Fruit fly (Drosophila melanogaster) whole organism: ENCODE measurements around the gene CG18135.

Source experiments
- CG8478 ChIP-seq: fragments of >200 bp; optimal IDR thresholded peaks from 2 replicates; lab custom pipeline; 2018; ENCODE audit warnings: inconsistent platforms
- Dll ChIP-seq: fragments of >200 bp; optimal IDR thresholded peaks from 2 replicates; lab custom pipeline; 2017
- EcR ChIP-seq, 2 experiments: fragments of >200 bp; optimal IDR thresholded peaks; 2 replicates each; lab custom pipeline; 2017; ENCODE audit warnings: missing biosample characterization in 2 of 2, missing genetic modification characterization in 2 of 2, missing genetic modification reagents in 2 of 2
- pan ChIP-seq: fragments of >200 bp; optimal IDR thresholded peaks from 2 replicates; lab custom pipeline; 2017
- psq ChIP-seq: fragments of >200 bp; optimal IDR thresholded peaks from 2 replicates; lab custom pipeline; 2017
- usp ChIP-seq: fragments of >200 bp; optimal IDR thresholded peaks from 2 replicates; lab custom pipeline; 2017; ENCODE audit warnings: missing biosample characterization, missing genetic modification characterization, mixed read lengths

The CG18135 gene

DNA sequence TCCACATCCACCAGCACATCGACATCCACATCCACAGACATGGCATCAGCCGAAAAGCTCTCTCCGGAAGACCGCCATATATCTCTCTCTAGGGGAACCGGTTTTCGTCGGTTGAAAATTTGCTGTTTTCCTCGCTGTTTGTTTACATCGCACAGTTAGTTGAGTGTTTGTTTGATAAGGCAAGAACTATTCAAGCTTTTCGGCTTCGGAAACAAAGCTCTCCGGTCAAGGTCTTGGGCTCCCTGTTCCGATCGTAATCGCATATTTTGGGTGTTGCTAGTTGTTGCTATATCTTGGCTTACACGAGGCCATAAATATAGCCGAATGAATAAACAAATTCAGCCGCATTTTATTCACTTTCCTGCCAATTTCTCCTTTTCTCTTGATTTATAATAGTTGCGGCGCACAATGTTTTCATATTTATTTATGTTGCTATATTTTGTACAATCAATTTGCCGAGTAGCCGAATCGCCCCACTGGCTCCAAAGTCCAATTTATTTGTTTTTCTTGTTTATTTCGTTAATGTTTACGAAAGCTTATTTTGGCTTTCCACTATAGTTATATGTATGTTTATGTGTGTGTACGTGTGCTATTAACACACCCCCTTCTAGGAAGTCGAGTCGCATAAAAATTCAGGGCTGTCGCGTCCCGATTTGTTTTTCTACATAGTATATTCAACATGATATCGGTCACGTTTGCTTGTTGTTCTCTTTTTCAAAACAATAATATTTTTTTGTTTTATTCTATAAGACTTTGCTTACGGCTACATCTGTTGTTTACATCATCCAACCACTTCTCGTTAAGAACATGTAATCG is 1.1 kb downstream of the CG18135 start:
- TF ChIP-seq psq = no peak
- TF ChIP-seq pan (lab: Kevin White, UChicago) = no peak
- TF ChIP-seq CG8478 (lab: Kevin White, UChicago) = no peak
- no peak for TF ChIP-seq EcR (GFP tag; optimal IDR thresholded peaks at IDR 0.05; lab: Kevin White, UChicago)
- no peak for TF ChIP-seq usp (GFP tag; lab: Kevin White, UChicago)
- TF ChIP-seq Dll (lab: Kevin White, UChicago) = no peak

DNA sequence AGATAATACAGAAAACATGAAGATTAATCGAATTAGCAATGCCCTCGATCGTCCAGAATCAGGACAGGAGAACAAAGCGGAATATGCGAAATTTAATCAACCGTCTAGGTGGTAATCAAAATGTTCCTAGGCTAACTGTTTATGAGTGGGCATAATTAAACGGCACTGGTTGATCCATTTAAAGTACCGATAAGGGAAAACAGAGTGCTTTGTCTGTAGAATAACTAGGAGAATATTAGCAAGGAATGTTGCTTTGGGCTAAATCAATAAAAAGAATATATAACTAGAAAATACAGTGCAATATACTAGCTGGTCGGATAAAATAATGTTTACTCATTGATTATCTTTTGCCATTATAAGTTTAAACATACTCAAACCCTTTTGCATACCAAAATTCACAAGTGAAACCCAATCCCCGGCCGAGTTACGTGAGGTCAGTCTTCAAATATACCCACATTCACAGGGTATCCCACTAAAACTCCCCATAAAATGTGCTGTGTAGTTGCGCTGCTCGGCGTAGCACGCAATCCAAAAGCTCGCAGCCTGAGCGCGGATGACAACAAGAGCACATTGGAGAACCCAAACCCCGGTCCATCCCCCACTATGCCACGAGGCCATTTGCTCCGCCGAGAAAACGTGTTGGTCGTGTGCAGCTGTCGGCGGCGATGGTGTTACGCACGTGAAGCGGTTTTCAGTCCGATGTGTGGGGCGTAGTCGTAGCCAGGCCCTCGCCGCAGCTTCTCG is 1.9 kb downstream of the CG18135 start:
- TF ChIP-seq usp (GFP tag; lab: Kevin White, UChicago) (no peak), Dll (lab: Kevin White, UChicago) (no peak), EcR (GFP tag; optimal IDR thresholded peaks at IDR 0.05; lab: Kevin White, UChicago) (peak in 1 of 2 experiments; percentile 21), pan (lab: Kevin White, UChicago) (peak; percentile 91), CG8478 (lab: Kevin White, UChicago) (no peak), psq (no peak)

DNA sequence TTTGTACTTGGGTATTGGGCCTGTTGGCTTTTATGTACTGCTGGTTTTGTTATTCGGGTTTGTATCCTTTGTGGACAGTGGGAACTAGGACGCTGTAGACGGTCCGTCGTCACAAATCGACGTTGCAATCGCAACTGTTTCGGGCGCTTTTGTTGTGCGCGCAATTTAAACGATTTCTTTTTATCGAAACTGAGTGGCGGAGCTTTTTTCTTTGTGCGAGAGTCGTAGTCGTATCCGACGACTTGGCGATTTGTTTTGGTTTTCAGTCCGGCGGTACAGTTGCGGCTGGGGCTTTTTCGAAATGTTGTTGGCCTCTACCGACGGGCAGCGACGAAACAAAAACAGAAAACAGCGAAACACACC is 2.4 kb downstream of the CG18135 start:
- TF ChIP-seq Dll (lab: Kevin White, UChicago) = no peak
- no peak for TF ChIP-seq pan (lab: Kevin White, UChicago)
- TF ChIP-seq CG8478 (lab: Kevin White, UChicago) = no peak
- TF ChIP-seq EcR (GFP tag; optimal IDR thresholded peaks at IDR 0.05; lab: Kevin White, UChicago) = no peak
- no peak for TF ChIP-seq usp (GFP tag; lab: Kevin White, UChicago)
- no peak for TF ChIP-seq psq

DNA sequence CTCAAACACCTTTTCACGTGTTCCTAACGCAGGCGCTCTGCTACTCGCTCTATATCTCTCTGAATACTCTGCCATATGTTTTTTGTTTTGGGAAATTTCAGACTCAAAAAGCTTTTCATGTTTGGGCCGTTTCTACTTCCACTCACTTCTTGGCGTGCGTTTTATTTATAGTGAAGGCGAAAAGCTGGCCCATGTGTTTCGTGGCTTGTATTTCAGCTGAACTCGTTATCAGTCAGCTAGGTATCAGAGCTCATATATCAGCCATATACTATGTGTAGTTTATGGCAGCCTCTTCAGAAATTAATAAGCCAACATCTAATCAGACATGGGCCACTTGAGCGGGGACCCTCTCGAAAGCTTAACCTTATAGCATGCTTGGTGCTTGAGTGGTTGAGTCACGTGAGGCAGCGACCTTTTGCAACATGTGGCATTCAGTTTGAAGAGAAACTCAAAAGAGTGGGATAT is 3.5 kb downstream of the CG18135 start:
- TF ChIP-seq pan (lab: Kevin White, UChicago) (no peak), Dll (lab: Kevin White, UChicago) (no peak), EcR (GFP tag; optimal IDR thresholded peaks at IDR 0.05; lab: Kevin White, UChicago) (no peak), psq (no peak), CG8478 (lab: Kevin White, UChicago) (no peak), usp (GFP tag; lab: Kevin White, UChicago) (no peak)

DNA sequence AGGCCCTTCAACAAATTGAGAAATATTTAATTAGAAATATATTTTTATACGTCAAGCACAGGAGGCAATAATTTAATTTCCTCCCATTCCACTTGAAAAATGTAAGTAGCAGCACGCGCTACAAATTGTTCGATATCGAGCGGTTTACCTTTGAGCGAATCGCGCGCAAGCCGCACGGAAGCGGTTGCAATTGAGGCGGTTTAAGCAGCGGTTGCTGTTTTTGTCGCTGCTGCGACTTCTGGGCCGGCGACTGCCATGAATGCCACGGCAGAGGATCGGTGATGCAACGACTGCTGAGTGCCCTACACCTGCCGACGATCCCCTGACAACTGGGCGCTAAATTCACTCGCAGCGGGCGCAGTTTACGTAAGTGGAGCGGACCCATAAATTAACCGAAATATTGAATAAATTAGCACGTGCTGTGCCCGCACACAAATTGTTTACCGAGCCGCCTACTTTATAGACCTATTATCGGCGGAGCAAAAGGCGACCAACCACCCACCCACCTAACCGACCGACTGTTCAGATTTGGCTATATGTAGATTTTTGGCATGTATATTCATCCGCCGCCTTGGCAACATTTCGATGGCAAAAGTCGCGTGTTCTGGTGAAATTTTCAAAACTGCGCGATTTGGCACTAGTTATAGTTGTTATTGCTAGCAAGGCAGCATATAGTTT is 4.4 kb downstream of the CG18135 start:
- no peak for TF ChIP-seq pan (lab: Kevin White, UChicago)
- TF ChIP-seq usp (GFP tag; lab: Kevin White, UChicago) = no peak
- TF ChIP-seq Dll (lab: Kevin White, UChicago) = no peak
- TF ChIP-seq EcR (GFP tag; optimal IDR thresholded peaks at IDR 0.05; lab: Kevin White, UChicago) = no peak
- TF ChIP-seq CG8478 (lab: Kevin White, UChicago) = no peak
- TF ChIP-seq psq = no peak

DNA sequence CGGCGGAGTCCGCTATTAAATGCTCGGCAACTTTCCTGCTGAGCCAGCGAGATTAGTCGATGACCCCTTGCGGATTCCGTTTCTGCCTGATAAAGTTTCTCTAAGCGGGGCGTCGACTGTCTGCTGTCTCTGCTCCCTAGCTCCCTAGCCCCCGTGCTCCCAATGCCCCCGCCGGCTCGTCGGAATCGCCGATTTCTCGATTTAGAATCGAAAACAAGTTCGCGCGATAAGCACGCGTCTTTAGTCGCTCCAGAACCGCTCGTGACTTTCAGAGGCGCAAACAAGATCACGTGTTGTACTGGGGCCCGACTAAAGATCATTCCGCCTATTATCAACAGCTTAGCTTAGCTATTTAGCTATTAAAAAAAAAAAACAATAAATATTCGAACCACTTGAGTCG is 5.3 kb downstream of the CG18135 start:
- no peak for TF ChIP-seq CG8478 (lab: Kevin White, UChicago)
- no peak for TF ChIP-seq pan (lab: Kevin White, UChicago)
- no peak for TF ChIP-seq Dll (lab: Kevin White, UChicago)
- TF ChIP-seq psq = no peak

DNA sequence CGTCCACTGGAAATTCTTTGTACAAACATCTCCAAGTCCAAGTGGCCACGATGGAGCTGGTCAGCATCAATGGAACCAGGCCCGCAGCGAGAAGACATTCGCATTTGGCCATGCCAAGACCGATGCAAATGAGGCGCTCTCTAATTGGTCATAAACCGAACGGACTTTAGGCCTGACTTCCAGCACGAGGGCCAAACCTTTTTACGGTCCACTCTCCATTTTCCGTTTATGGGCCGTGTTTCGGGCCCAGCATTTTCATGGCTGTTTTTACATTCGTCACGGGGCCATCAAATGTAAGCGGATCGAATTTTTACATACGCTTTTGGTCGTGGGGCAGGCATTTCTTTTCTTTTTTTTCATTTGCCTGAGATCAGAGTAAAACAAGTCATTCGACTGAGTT is 8.5 kb downstream of the CG18135 start, which contains the start of gene CG34256:
CG34256 (minus strand) TSS at position 205 of the 400 bp plus-strand sequence.
- TF ChIP-seq EcR (GFP tag; optimal IDR thresholded peaks at IDR 0.05; lab: Kevin White, UChicago) = no peak
- no peak for TF ChIP-seq Dll (lab: Kevin White, UChicago)
- TF ChIP-seq psq = no peak
- TF ChIP-seq CG8478 (lab: Kevin White, UChicago) = no peak
- TF ChIP-seq usp (GFP tag; lab: Kevin White, UChicago) = no peak
- TF ChIP-seq pan (lab: Kevin White, UChicago) = no peak

DNA sequence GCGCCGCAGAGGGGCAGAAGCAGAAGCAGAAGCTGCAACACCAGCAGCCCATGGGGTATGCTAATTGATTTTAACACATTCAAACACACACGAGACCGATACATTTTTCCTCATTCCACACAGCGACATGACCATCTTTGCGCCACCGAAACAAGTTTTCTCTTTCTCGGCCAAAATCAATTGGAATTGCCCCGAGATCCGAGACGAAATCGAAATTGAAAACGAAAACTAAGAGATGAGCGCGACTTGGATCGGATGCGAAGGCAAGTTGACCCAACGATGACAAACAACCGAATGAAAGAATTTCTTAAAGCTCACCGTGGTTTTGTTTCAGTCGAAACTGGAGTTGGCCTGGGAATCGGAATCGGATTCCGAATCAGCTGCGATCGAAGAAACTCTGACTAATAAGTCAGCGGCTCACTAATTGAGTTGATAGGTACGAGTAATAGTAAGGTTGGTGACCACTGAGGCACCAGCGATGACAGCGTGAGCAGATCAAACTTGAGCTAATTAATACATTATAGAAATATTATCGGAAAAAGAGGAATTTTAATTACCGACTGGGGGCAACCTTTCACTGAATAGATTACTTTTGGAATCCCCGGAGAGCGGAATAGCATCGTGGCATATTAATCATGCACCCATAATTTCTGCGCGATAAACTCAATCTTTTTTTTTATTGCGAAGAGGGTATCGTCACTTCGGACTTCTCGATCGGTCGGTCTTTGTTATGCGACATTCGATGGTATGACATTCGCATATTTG is 9.8 kb downstream of the CG18135 start, which contains the start of gene CG11619:
CG11619 (minus strand) TSS at position 269 of the 765 bp plus-strand sequence.
- no peak for TF ChIP-seq usp (GFP tag; lab: Kevin White, UChicago)

DNA sequence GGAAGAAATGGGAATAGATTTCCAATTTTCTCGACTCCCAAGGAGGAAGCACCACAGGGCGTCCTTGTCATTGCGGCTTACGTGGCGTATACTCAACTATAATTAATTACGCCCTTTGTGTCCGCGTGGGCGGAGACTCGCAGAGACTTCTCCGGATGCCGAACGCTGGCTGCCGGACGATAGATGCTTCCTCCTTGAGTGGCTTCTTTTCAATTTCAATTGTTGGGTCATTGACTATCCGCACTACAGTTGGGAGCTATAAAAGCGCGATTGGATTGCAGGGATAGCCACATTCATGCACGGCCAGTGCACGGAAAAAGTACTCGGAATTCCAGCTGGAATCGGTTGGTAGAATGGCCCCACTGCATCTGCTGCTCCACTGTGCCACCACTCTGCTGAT is 13.4 kb downstream of the CG18135 start, which contains the start of gene CG14075:
CG14075 (plus strand) TSS at position 301 of the 400 bp plus-strand sequence.
- TF ChIP-seq Dll (lab: Kevin White, UChicago) (no peak), CG8478 (lab: Kevin White, UChicago) (no peak), EcR (GFP tag; optimal IDR thresholded peaks at IDR 0.05; lab: Kevin White, UChicago) (no peak), pan (lab: Kevin White, UChicago) (no peak), psq (no peak), usp (GFP tag; lab: Kevin White, UChicago) (no peak)

DNA sequence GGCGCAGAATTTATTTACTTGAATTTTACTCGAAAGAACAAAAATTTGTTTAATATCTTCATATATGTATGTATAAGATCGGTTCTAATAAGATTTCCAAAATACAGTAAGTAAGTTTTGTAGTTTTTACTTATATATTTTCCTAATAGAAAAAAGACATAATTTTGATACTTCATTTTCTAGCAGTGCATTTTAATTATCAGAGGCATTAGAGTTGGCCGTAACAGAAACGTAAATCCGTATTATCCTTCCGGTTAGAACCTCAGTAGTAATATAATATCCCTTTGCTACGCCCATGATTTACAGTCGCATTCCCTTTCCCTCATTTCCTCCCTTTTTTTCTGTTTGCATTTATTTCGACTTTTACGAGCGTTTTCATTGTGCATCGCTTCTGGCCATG is 21.4 kb downstream of the CG18135 start:
- TF ChIP-seq CG8478 (lab: Kevin White, UChicago) (no peak), Dll (lab: Kevin White, UChicago) (no peak), psq (no peak), pan (lab: Kevin White, UChicago) (no peak), usp (GFP tag; lab: Kevin White, UChicago) (no peak), EcR (GFP tag; optimal IDR thresholded peaks at IDR 0.05; lab: Kevin White, UChicago) (no peak)
